Fruit fly (Drosophila melanogaster) whole organism, pupa: ENCODE measurements around the gene heix.

Experiments
- Pif1A ChIP-seq: fragments of 200-800 bp; sonication (Bioruptor generic); optimal IDR thresholded peaks from 3 replicates; lab custom pipeline; 2016; ENCODE audit warnings: missing biosample characterization, missing genetic modification characterization
- Snoo ChIP-seq: fragments of 200-800 bp; sonication (Bioruptor generic); optimal IDR thresholded peaks from 3 replicates; lab custom pipeline; 2017; ENCODE audit warnings: missing biosample characterization, mild to moderate bottlenecking, missing genetic modification characterization, inconsistent platforms
- gl ChIP-seq: fragments of 200-800 bp; sonication (Bioruptor generic); optimal IDR thresholded peaks from 2 replicates; lab custom pipeline; 2018; ENCODE audit warnings: missing biosample characterization, mild to moderate bottlenecking, missing genetic modification characterization
- rn ChIP-seq: fragments of 200-800 bp; sonication (Bioruptor generic); IDR thresholded peaks from 2 replicates; pipeline ENCODE4 v1.3.6; 2022; ENCODE audit warnings: missing biosample characterization, missing genetic modification characterization

DNA sequence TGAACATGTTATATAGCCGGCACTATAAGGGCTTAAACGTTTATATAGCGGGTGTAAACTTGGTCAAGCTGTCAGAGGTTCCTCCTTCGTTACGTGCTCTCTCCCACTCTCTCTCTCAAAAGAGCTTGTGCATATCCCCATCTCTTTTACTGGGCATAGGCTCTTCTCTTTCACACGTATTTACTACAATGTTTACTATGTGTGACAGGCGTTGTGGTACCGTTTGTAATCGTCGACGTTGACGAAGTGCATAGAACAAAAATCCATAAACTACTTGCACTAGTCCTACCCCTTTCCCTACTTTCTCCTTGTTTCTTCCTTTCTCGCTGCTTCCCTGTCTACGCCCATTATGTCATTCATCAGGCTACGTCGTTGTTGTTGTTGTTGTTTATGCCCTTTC is 22.8 kb downstream of the heix start:
- no peak for TF ChIP-seq gl (tag; lab: Kevin White, UChicago)
- no peak for TF ChIP-seq Pif1A
- TF ChIP-seq rn (GFP tag; lab: Robert Waterston, UW): no peak
- TF ChIP-seq Snoo: no peak
